Worm (Caenorhabditis elegans) whole organism, L1 larva: Measurements from ENCODE around the gene B0564.2.

ENCODE experiments used
- F16B12.6 ChIP-seq: fragments of 150-350 bp; optimal IDR thresholded peaks from 2 replicates; lab custom pipeline; 2014; ENCODE audit warnings: missing biosample characterization, missing genetic modification characterization
- aha-1 ChIP-seq: fragments of 150-350 bp; optimal IDR thresholded peaks from 2 replicates; lab custom pipeline; 2014; ENCODE audit warnings: missing biosample characterization, missing genetic modification characterization
- ceh-63 ChIP-seq: fragments of 200-800 bp; sonication (Bioruptor generic); optimal IDR thresholded peaks from 2 replicates; lab custom pipeline; 2018; ENCODE audit warnings: mild to moderate bottlenecking, missing genetic modification characterization, missing compliant biosample characterization
- ceh-82 ChIP-seq, 3 experiments: fragments of 150-350 bp in 1 of 3; sonication (generic microtip) in 2 of 3; optimal IDR thresholded peaks; 2 replicates each; lab custom pipeline; 2014 to 2017; ENCODE audit warnings: missing biosample characterization in 3 of 3, missing genetic modification characterization in 3 of 3
- ces-1 ChIP-seq: fragments of 150-350 bp; optimal IDR thresholded peaks from 2 replicates; lab custom pipeline; 2014; ENCODE audit warnings: missing biosample characterization, missing genetic modification reagents, missing genetic modification characterization
- dpl-1 ChIP-seq, 3 experiments: fragments of 150-350 bp in 2 of 3; sonication (generic microtip) in 1 of 3; optimal IDR thresholded peaks; 2 replicates each; lab custom pipeline; 2014 to 2017; ENCODE audit warnings: missing biosample characterization in 3 of 3, missing genetic modification characterization in 3 of 3, missing genetic modification reagents in 3 of 3
- dsc-1 ChIP-seq: sonication (generic microtip); optimal IDR thresholded peaks from 2 replicates; lab custom pipeline; 2016; ENCODE audit warnings: mild to moderate bottlenecking, missing genetic modification characterization, missing compliant biosample characterization
- efl-1 ChIP-seq, 4 experiments: fragments of 150-350 bp; optimal IDR thresholded peaks in 3 of 4; peaks in 1 of 4; 1 replicate in 1 of 4; 2 replicates in 3 of 4; lab custom pipeline; 2014; ENCODE audit warnings: missing biosample characterization in 2 of 4, missing genetic modification characterization in 2 of 4, missing genetic modification reagents in 2 of 4
- egl-13 ChIP-seq: sonication (generic microtip); optimal IDR thresholded peaks from 2 replicates; lab custom pipeline; 2016; ENCODE audit warnings: missing genotype, missing genetic modification reagents, missing genetic modification characterization, missing compliant biosample characterization
- fkh-10 ChIP-seq: sonication (generic microtip); optimal IDR thresholded peaks from 2 replicates; lab custom pipeline; 2017; ENCODE audit warnings: missing biosample characterization, missing genetic modification reagents, missing genetic modification characterization
- fkh-8 ChIP-seq: sonication (generic microtip); optimal IDR thresholded peaks from 2 replicates; lab custom pipeline; 2016; ENCODE audit warnings: mild to moderate bottlenecking, missing genetic modification characterization, missing compliant biosample characterization
- grh-1 ChIP-seq: fragments of 200-800 bp; sonication (Bioruptor generic); IDR thresholded peaks from 2 replicates; pipeline ENCODE4 v1.3.6; 2022; ENCODE audit warnings: missing genetic modification reagents, missing genetic modification characterization, missing compliant biosample characterization
- hlh-17 ChIP-seq: fragments of 200-800 bp; sonication (Bioruptor generic); optimal IDR thresholded peaks from 2 replicates; lab custom pipeline; 2018; ENCODE audit warnings: missing genetic modification characterization, mild to moderate bottlenecking, missing compliant biosample characterization, moderate library complexity, borderline replicate concordance
- hlh-4 ChIP-seq: sonication (generic microtip); optimal IDR thresholded peaks from 2 replicates; lab custom pipeline; 2016; ENCODE audit warnings: mild to moderate bottlenecking, missing genetic modification characterization, missing compliant biosample characterization
- hpl-2 ChIP-seq: fragments of 150-350 bp; optimal IDR thresholded peaks from 2 replicates; lab custom pipeline; 2014; ENCODE audit warnings: missing biosample characterization, missing genetic modification reagents, missing genetic modification characterization
- isw-1 ChIP-seq: fragments of 200-800 bp; sonication (Bioruptor generic); IDR thresholded peaks from 2 replicates; pipeline ENCODE4 v1.3.6; 2022; ENCODE audit warnings: missing genetic modification characterization, missing compliant biosample characterization
- jun-1 ChIP-seq: fragments of 150-350 bp; optimal IDR thresholded peaks from 2 replicates; lab custom pipeline; 2014; ENCODE audit warnings: missing biosample characterization, missing genetic modification reagents, missing genetic modification characterization
- lin-14 ChIP-seq: fragments of 200-800 bp; sonication (Bioruptor generic); optimal IDR thresholded peaks from 2 replicates; lab custom pipeline; 2018; ENCODE audit warnings: mild to moderate bottlenecking, missing genetic modification characterization, moderate library complexity, missing compliant biosample characterization
- lin-35 ChIP-seq, 2 experiments: fragments of 150-350 bp; optimal IDR thresholded peaks; 2 replicates each; lab custom pipeline; 2014; ENCODE audit warnings: missing biosample characterization in 2 of 2, missing genetic modification characterization in 2 of 2, missing genetic modification reagents in 2 of 2
- lin-39 ChIP-seq: fragments of 150-350 bp; optimal IDR thresholded peaks from 2 replicates; lab custom pipeline; 2014; ENCODE audit warnings: missing biosample characterization, missing genetic modification reagents, missing genetic modification characterization
- lir-3 ChIP-seq: sonication (generic microtip); optimal IDR thresholded peaks from 2 replicates; lab custom pipeline; 2016; ENCODE audit warnings: mild to moderate bottlenecking, missing genetic modification characterization, moderate library complexity, missing compliant biosample characterization; ENCODE audit not compliant: poor library complexity
- lsy-2 ChIP-seq, 2 experiments: fragments of 150-350 bp; optimal IDR thresholded peaks; 2 replicates each; lab custom pipeline; 2014; ENCODE audit warnings: missing biosample characterization in 2 of 2, missing genetic modification characterization in 2 of 2
- mab-9 ChIP-seq: fragments of 200-800 bp; sonication (Bioruptor generic); IDR thresholded peaks from 2 replicates; pipeline ENCODE4 v1.3.6; 2022; ENCODE audit warnings: missing genetic modification reagents, missing genetic modification characterization, missing compliant biosample characterization
- mdl-1 ChIP-seq, 2 experiments: fragments of 150-350 bp; optimal IDR thresholded peaks; 2 replicates each; lab custom pipeline; 2014 to 2017; ENCODE audit warnings: missing biosample characterization in 2 of 2, missing genetic modification characterization in 2 of 2, inconsistent platforms in 1 of 2
- mef-2 ChIP-seq: fragments of 150-350 bp; optimal IDR thresholded peaks from 2 replicates; lab custom pipeline; 2014; ENCODE audit warnings: missing biosample characterization, missing genetic modification characterization
- mep-1 ChIP-seq: fragments of 150-350 bp; optimal IDR thresholded peaks from 2 replicates; lab custom pipeline; 2014; ENCODE audit warnings: missing biosample characterization, missing genetic modification characterization
- nhr-237 ChIP-seq: fragments of 150-350 bp; optimal IDR thresholded peaks from 2 replicates; lab custom pipeline; 2014; ENCODE audit warnings: missing biosample characterization, missing genetic modification characterization
- nhr-28 ChIP-seq: fragments of 150-350 bp; optimal IDR thresholded peaks from 2 replicates; lab custom pipeline; 2014; ENCODE audit warnings: missing biosample characterization, missing genetic modification characterization
- nhr-71 ChIP-seq: sonication (generic microtip); optimal IDR thresholded peaks from 2 replicates; lab custom pipeline; 2016; ENCODE audit warnings: mild to moderate bottlenecking, missing genetic modification characterization, moderate library complexity, missing compliant biosample characterization
- nhr-84 ChIP-seq: sonication (generic microtip); optimal IDR thresholded peaks from 2 replicates; lab custom pipeline; 2017; ENCODE audit warnings: missing biosample characterization, missing genetic modification characterization
- nhr-85 ChIP-seq: sonication (generic microtip); peaks from one replicate; lab custom pipeline; 2016; ENCODE audit warnings: missing genetic modification characterization, inconsistent platforms, missing compliant biosample characterization
- nhr-90 ChIP-seq: sonication (generic microtip); optimal IDR thresholded peaks from 2 replicates; lab custom pipeline; 2016; ENCODE audit warnings: mild to moderate bottlenecking, missing genetic modification characterization, missing compliant biosample characterization; ENCODE audit not compliant: poor library complexity
- pag-3 ChIP-seq: sonication (generic microtip); optimal IDR thresholded peaks from 2 replicates; lab custom pipeline; 2017; ENCODE audit warnings: missing genetic modification characterization, mild to moderate bottlenecking, missing compliant biosample characterization, antibody characterized with exemption, borderline replicate concordance; ENCODE audit not compliant: insufficient read depth
- pax-3 ChIP-seq: fragments of 200-800 bp; sonication (Bioruptor generic); optimal IDR thresholded peaks from 2 replicates; lab custom pipeline; 2018; ENCODE audit warnings: mild to moderate bottlenecking, missing genetic modification characterization, moderate library complexity, missing compliant biosample characterization
- pqm-1 ChIP-seq: sonication (generic microtip); optimal IDR thresholded peaks from 3 replicates; lab custom pipeline; 2017; ENCODE audit warnings: missing biosample characterization, missing genetic modification characterization
- skn-1 ChIP-seq: fragments of 150-350 bp; optimal IDR thresholded peaks from 2 replicates; lab custom pipeline; 2014; ENCODE audit warnings: missing biosample characterization, missing genetic modification characterization
- snu-23 ChIP-seq: sonication (generic microtip); optimal IDR thresholded peaks from 2 replicates; lab custom pipeline; 2016; ENCODE audit warnings: missing genetic modification characterization, missing compliant biosample characterization
- sox-4 ChIP-seq: sonication (generic microtip); optimal IDR thresholded peaks from 2 replicates; lab custom pipeline; 2016; ENCODE audit warnings: missing genetic modification characterization, missing compliant biosample characterization
- sptf-1 ChIP-seq: fragments of 150-350 bp; optimal IDR thresholded peaks from 2 replicates; lab custom pipeline; 2014; ENCODE audit warnings: missing biosample characterization, missing genetic modification characterization
- tbx-2 ChIP-seq: sonication (generic microtip); optimal IDR thresholded peaks from 2 replicates; lab custom pipeline; 2016; ENCODE audit warnings: missing genetic modification characterization, missing compliant biosample characterization
- tlp-1 ChIP-seq: fragments of 150-350 bp; optimal IDR thresholded peaks from 2 replicates; lab custom pipeline; 2014; ENCODE audit warnings: missing biosample characterization, missing genetic modification characterization
- unc-130 ChIP-seq: fragments of 150-350 bp; optimal IDR thresholded peaks from 2 replicates; lab custom pipeline; 2017; ENCODE audit warnings: missing biosample characterization, missing genetic modification characterization, inconsistent platforms
- unc-30 ChIP-seq: sonication (generic microtip); optimal IDR thresholded peaks from 2 replicates; lab custom pipeline; 2017; ENCODE audit warnings: missing biosample characterization, missing genetic modification characterization
- unc-62 ChIP-seq: fragments of 150-350 bp; optimal IDR thresholded peaks from 2 replicates; lab custom pipeline; 2014; ENCODE audit warnings: missing biosample characterization, missing genetic modification reagents, missing genetic modification characterization
- zag-1 ChIP-seq: fragments of 150-350 bp; optimal IDR thresholded peaks from 2 replicates; lab custom pipeline; 2014; ENCODE audit warnings: missing biosample characterization, missing genetic modification characterization
- zip-4 ChIP-seq: fragments of 200-800 bp; sonication (Bioruptor generic); optimal IDR thresholded peaks from 2 replicates; lab custom pipeline; 2018; ENCODE audit warnings: mild to moderate bottlenecking, missing genetic modification characterization, moderate library complexity, missing compliant biosample characterization
- ztf-11 ChIP-seq, 2 experiments: sonication (generic microtip); optimal IDR thresholded peaks; 2 replicates each; lab custom pipeline; 2016 to 2017; ENCODE audit warnings: missing genetic modification characterization in 2 of 2, missing biosample characterization in 1 of 2, missing compliant biosample characterization in 1 of 2

B0564.2 gene

DNA sequence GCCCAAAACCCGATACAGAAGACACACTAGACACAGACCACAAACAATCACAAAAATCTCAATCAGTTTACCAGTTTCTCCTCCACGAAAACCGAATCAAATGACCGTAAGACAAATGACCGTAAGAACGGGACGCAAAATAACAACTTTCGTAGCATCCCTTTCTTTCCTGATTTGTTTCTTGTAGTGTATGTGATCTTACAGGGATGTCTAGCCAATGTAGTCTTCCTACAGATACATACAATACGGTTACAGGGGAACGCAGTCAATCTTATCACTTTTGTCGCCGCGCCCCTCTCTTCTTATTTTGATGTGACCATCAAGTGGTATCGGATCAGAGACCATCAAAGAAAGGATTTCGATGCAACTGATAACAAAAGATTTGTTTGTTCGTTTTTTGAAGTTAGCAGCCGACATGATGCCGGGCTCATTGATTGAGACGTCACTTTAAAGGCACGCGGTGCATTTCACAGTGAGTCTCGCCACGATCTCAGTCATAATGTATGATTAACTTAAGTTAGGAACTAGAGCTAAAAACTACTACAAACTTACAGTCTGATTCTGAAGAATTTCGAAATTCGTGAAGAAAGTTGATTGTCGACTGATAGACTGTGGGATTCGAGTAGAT lies 31.7 kb upstream of the B0564.2 start (continued):
- TF ChIP-seq mdl-1 (tag; optimal IDR thresholded peaks at IDR 0.05; lab: Kevin White, UChicago) (peak in 1 of 2 experiments; percentile 32), ceh-63 (GFP tag; lab: Kevin White, UChicago) (no peak), nhr-28 (tag; lab: Kevin White, UChicago) (no peak), snu-23 (GFP tag; lab: Kevin White, UChicago) (peak; percentile 42), skn-1 (tag; lab: Kevin White, UChicago) (no peak), pax-3 (tag; lab: Kevin White, UChicago) (no peak), dsc-1 (tag; lab: Kevin White, UChicago) (no peak), tlp-1 (tag; lab: Kevin White, UChicago) (no peak), efl-1 (optimal IDR thresholded peaks at IDR 0.05; lab: Kevin White, UChicago) (no peak), efl-1 (GFP tag; optimal IDR thresholded peaks at IDR 0.05 in 1 of 2; lab: Kevin White, UChicago) (no peak), fkh-8 (tag; lab: Kevin White, UChicago) (no peak), fkh-10 (GFP tag; lab: Kevin White, UChicago) (no peak), zag-1 (tag; lab: Kevin White, UChicago) (no peak), lin-35 (GFP tag; optimal IDR thresholded peaks at IDR 0.05; lab: Kevin White, UChicago) (peak in 1 of 2 experiments; percentile 45), mab-9 (GFP tag; lab: Robert Waterston, UW) (no peak), lir-3 (tag; lab: Kevin White, UChicago) (no peak), zip-4 (GFP tag; lab: Kevin White, UChicago) (no peak), hlh-4 (no peak), tbx-2 (tag; lab: Kevin White, UChicago) (no peak), grh-1 (GFP tag; lab: Robert Waterston, UW) (0 out of 2 replicates have a peak, but pooled peaks have one; percentile 8), unc-30 (tag; lab: Kevin White, UChicago) (no peak), ceh-82 (tag; optimal IDR thresholded peaks at IDR 0.05; lab: Kevin White, UChicago) (no peak), ztf-11 (tag; optimal IDR thresholded peaks at IDR 0.05; lab: Kevin White, UChicago) (no peak), unc-62 (no peak), aha-1 (tag; lab: Kevin White, UChicago) (no peak), unc-130 (tag; lab: Kevin White, UChicago) (no peak), mef-2 (tag; lab: Kevin White, UChicago) (no peak), lin-39 (tag; lab: Kevin White, UChicago) (no peak), pag-3 (tag; lab: Kevin White, UChicago) (no peak), sox-4 (no peak), hlh-17 (no peak), nhr-85 (tag; lab: Kevin White, UChicago) (peak; percentile 93)

DNA sequence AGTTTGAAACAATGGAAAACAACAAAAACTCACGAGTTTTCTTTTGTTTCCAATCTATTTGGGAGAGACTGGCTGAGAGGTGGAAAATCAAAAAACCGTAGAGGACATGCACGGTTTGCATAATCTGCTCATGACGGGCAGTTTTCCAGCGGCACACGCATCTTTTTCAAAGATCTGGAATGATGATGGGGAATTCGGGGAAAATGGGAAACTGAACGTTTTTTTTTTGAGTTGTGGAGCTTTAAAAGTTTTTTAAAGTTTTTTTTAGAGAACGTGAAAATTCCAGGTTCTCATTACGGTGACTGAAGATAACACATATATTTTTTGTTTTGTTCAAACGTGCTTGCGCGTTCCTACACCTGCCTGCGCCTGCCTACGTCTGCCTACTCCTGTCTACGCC lies 30.8 kb upstream of the B0564.2 start, which contains the start of gene C39E9.7:
Gene C39E9.7, minus strand, starts transcription at position 101 of the 400 bp plus-strand sequence.
- TF ChIP-seq mep-1 (no peak), efl-1 (optimal IDR thresholded peaks at IDR 0.05; lab: Kevin White, UChicago) (no peak), efl-1 (GFP tag; optimal IDR thresholded peaks at IDR 0.05 in 1 of 2; lab: Kevin White, UChicago) (peak in 1 of 2 experiments; percentile 26), nhr-90 (no peak)
- TF ChIP-seq, all 84 proteins: peak for 1

DNA sequence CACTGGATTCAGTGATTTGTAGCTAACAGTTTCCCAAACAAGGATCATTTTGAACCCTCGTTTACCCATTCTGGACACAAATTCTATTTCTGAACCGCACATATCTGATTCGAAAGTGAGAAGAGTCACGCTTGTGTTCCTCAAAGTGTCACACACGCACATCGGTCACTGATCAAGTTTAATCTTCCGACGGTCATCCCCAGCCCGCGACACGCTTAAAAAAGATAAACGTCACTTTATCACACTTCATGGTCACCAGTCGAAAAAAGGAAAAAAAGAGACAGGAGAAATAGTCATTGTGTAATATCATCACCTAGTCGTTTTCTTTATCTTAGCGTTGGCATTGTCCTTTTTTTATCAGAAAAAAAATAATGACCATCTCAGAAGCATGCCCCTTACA lies 29.8 kb upstream of the B0564.2 start:
- no peak for TF ChIP-seq hpl-2 (GFP tag; lab: Kevin White, UChicago)
- TF ChIP-seq mef-2 (tag; lab: Kevin White, UChicago): no peak
- TF ChIP-seq nhr-237: no peak
- no peak for TF ChIP-seq unc-62
- no peak for TF ChIP-seq egl-13 (tag; lab: Kevin White, UChicago)
- no peak for TF ChIP-seq jun-1 (tag; lab: Kevin White, UChicago)
- TF ChIP-seq ceh-82 (tag; optimal IDR thresholded peaks at IDR 0.05; lab: Kevin White, UChicago): no peak
- no peak for TF ChIP-seq F16B12.6 (tag; lab: Kevin White, UChicago)
- peak; percentile 42 for TF ChIP-seq snu-23 (GFP tag; lab: Kevin White, UChicago)
- no peak for TF ChIP-seq isw-1
- no peak for TF ChIP-seq nhr-84 (tag; lab: Kevin White, UChicago)
- no peak for TF ChIP-seq dsc-1 (tag; lab: Kevin White, UChicago)
- TF ChIP-seq fkh-8 (tag; lab: Kevin White, UChicago): no peak
- TF ChIP-seq sptf-1 (tag; lab: Kevin White, UChicago): no peak
- TF ChIP-seq lin-14 (GFP tag; lab: Kevin White, UChicago): peak; percentile 63
- TF ChIP-seq nhr-85 (tag; lab: Kevin White, UChicago): peak; percentile 91
- TF ChIP-seq pqm-1 (tag; lab: Kevin White, UChicago): no peak
- no peak for TF ChIP-seq lsy-2 (tag; optimal IDR thresholded peaks at IDR 0.05; lab: Kevin White, UChicago)
- TF ChIP-seq ces-1 (GFP tag; lab: Kevin White, UChicago): no peak
- peak; percentile 64 for TF ChIP-seq nhr-71
- TF ChIP-seq dpl-1 (GFP tag; optimal IDR thresholded peaks at IDR 0.05; lab: Kevin White, UChicago): no peak
- no peak for TF ChIP-seq fkh-10 (GFP tag; lab: Kevin White, UChicago)
